Worm (Caenorhabditis elegans): ENCODE data around the gene kin-2.

ce11 chrX:5976206-5976960 lies 1.3 kb downstream of the kin-2 start:
- TF ChIP-seq ama-1 (optimal IDR thresholded peaks at IDR 0.05) (no peak), pha-4 (tag; optimal IDR thresholded peaks at IDR 0.05) (no peak), pag-3 (tag; optimal IDR thresholded peaks at IDR 0.05; ENCODE audit: borderline replicate concordance) (no peak), lim-6 (tag; optimal IDR thresholded peaks at IDR 0.05) (no peak), C38D4.7 (GFP tag; optimal IDR thresholded peaks at IDR 0.05) (no peak), nhr-11 (tag; optimal IDR thresholded peaks at IDR 0.05) (no peak), hlh-30 (tag; optimal IDR thresholded peaks at IDR 0.05; ENCODE audit: insufficient read depth) (no peak), fkh-10 (GFP tag; optimal IDR thresholded peaks at IDR 0.05) (no peak)
